Worm (Caenorhabditis elegans) whole organism, L4 larva: ENCODE results near the gene fbxa-99.

Experiments
- D1046.2 ChIP-seq: fragments of 200-800 bp; sonication (Bioruptor generic); IDR thresholded peaks from 2 replicates; pipeline ENCODE4 v1.3.6; 2022; ENCODE audit warnings: missing genetic modification characterization, missing compliant biosample characterization
- F26F4.8 ChIP-seq: fragments of 200-800 bp; sonication (Bioruptor generic); conservative IDR thresholded peaks from 2 replicates; pipeline ENCODE4 v1.3.6; 2022; ENCODE audit warnings: missing genetic modification characterization, missing compliant biosample characterization
- Y75B8A.6 ChIP-seq: fragments of 200-800 bp; sonication (Bioruptor generic); IDR thresholded peaks from 2 replicates; pipeline ENCODE4 v1.3.6; 2022; ENCODE audit warnings: missing genetic modification reagents, missing genetic modification characterization, missing compliant biosample characterization
- ZK337.2 ChIP-seq: fragments of 200-800 bp; sonication (Bioruptor generic); IDR thresholded peaks from 2 replicates; pipeline ENCODE4 v1.3.6; 2022; ENCODE audit warnings: missing genetic modification reagents, missing genetic modification characterization, missing compliant biosample characterization
- aha-1 ChIP-seq: fragments of 150-350 bp; peaks from one replicate; lab custom pipeline; 2014; ENCODE audit warnings: missing biosample characterization, missing genetic modification characterization
- ama-1 ChIP-seq: fragments of 150-350 bp; optimal IDR thresholded peaks from 2 replicates; lab custom pipeline; 2014; ENCODE audit warnings: inconsistent platforms, mixed read lengths
- arid-1 ChIP-seq: fragments of 200-800 bp; sonication (Bioruptor generic); conservative IDR thresholded peaks from 2 replicates; pipeline ENCODE4 v1.3.6; 2022; ENCODE audit warnings: missing genetic modification reagents, missing genetic modification characterization, missing compliant biosample characterization
- cey-2 ChIP-seq: sonication (generic microtip); optimal IDR thresholded peaks from 3 replicates; lab custom pipeline; 2017; ENCODE audit warnings: missing genetic modification characterization, mild to moderate bottlenecking, missing compliant biosample characterization, antibody characterized with exemption, borderline replicate concordance; ENCODE audit not compliant: insufficient read depth
- dmd-8 ChIP-seq: fragments of 200-800 bp; sonication (Bioruptor generic); IDR thresholded peaks from 2 replicates; pipeline ENCODE4 v1.3.6; 2022; ENCODE audit warnings: missing genetic modification characterization, missing compliant biosample characterization
- egl-27 ChIP-seq: sonication (generic microtip); optimal IDR thresholded peaks from 3 replicates; lab custom pipeline; 2017; ENCODE audit warnings: missing biosample characterization, missing genetic modification reagents, missing genetic modification characterization
- egl-43 ChIP-seq: fragments of 200-800 bp; sonication (Bioruptor generic); IDR thresholded peaks from 2 replicates; pipeline ENCODE4 v1.3.6; 2022; ENCODE audit warnings: missing genetic modification reagents, missing genetic modification characterization, missing compliant biosample characterization
- fkh-10 ChIP-seq: fragments of 150-350 bp; optimal IDR thresholded peaks from 2 replicates; lab custom pipeline; 2014; ENCODE audit warnings: missing biosample characterization, missing genetic modification reagents, missing genetic modification characterization
- fos-1 ChIP-seq: fragments of 150-350 bp; optimal IDR thresholded peaks from 2 replicates; lab custom pipeline; 2014; ENCODE audit warnings: missing biosample characterization, missing genetic modification characterization
- jun-1 ChIP-seq: fragments of 150-350 bp; optimal IDR thresholded peaks from 2 replicates; lab custom pipeline; 2014; ENCODE audit warnings: missing biosample characterization, missing genetic modification reagents, missing genetic modification characterization
- lim-7 ChIP-seq: fragments of 200-800 bp; sonication (Bioruptor generic); IDR thresholded peaks from 2 replicates; pipeline ENCODE4 v1.3.6; 2022; ENCODE audit warnings: missing genetic modification characterization, missing compliant biosample characterization
- lin-1 ChIP-seq: fragments of 200-800 bp; sonication (Bioruptor generic); IDR thresholded peaks from 2 replicates; pipeline ENCODE4 v1.3.6; 2022; ENCODE audit warnings: missing genetic modification reagents, missing genetic modification characterization, missing compliant biosample characterization
- lin-15B ChIP-seq: fragments of 150-350 bp; sonication (generic microtip); optimal IDR thresholded peaks from 3 replicates; lab custom pipeline; 2014; ENCODE audit warnings: missing biosample characterization, missing genetic modification characterization
- lin-38 ChIP-seq: fragments of 200-800 bp; sonication (Bioruptor generic); IDR thresholded peaks from 2 replicates; pipeline ENCODE4 v1.3.6; 2022; ENCODE audit warnings: missing genetic modification reagents, missing genetic modification characterization, missing compliant biosample characterization
- lir-3 ChIP-seq: sonication (generic microtip); optimal IDR thresholded peaks from 2 replicates; lab custom pipeline; 2016; ENCODE audit warnings: mild to moderate bottlenecking, missing genetic modification characterization, missing compliant biosample characterization
- lsy-2 ChIP-seq, 2 experiments: fragments of 150-350 bp in 1 of 2; sonication (generic microtip) in 1 of 2; optimal IDR thresholded peaks; 2 replicates each; lab custom pipeline; 2014 to 2017; ENCODE audit warnings: missing biosample characterization in 2 of 2, missing genetic modification characterization in 2 of 2
- madf-5 ChIP-seq, 2 experiments: fragments of 200-800 bp; sonication (Bioruptor generic); IDR thresholded peaks; 2 replicates each; pipeline ENCODE4 v1.3.6; 2022; ENCODE audit warnings: missing compliant biosample characterization in 2 of 2, missing genetic modification characterization in 2 of 2
- mdl-1 ChIP-seq, 2 experiments: fragments of 150-350 bp in 1 of 2; sonication (generic microtip) in 1 of 2; optimal IDR thresholded peaks; 2 replicates each; lab custom pipeline; 2014 to 2017; ENCODE audit warnings: missing biosample characterization in 2 of 2, missing genetic modification characterization in 2 of 2
- mes-2 ChIP-seq: sonication (generic microtip); optimal IDR thresholded peaks from 2 replicates; lab custom pipeline; 2016; ENCODE audit warnings: missing genotype, mild to moderate bottlenecking, missing genetic modification characterization, missing compliant biosample characterization; ENCODE audit not compliant: poor library complexity, severe bottlenecking
- nhr-25 ChIP-seq: sonication (generic microtip); optimal IDR thresholded peaks from 2 replicates; lab custom pipeline; 2017; ENCODE audit warnings: missing genetic modification characterization, mild to moderate bottlenecking, missing compliant biosample characterization, antibody characterized with exemption, moderate library complexity, borderline replicate concordance; ENCODE audit not compliant: insufficient read depth
- nhr-28 ChIP-seq: fragments of 150-350 bp; optimal IDR thresholded peaks from 2 replicates; lab custom pipeline; 2014; ENCODE audit warnings: missing biosample characterization, missing genetic modification characterization
- nhr-42 ChIP-seq: fragments of 200-800 bp; sonication (Bioruptor generic); IDR thresholded peaks from 2 replicates; pipeline ENCODE4 v1.3.6; 2022; ENCODE audit warnings: missing genetic modification characterization, missing compliant biosample characterization
- nhr-76 ChIP-seq: fragments of 150-350 bp; optimal IDR thresholded peaks from 2 replicates; lab custom pipeline; 2014; ENCODE audit warnings: missing biosample characterization, missing genetic modification characterization
- nhr-77 ChIP-seq: fragments of 150-350 bp; optimal IDR thresholded peaks from 2 replicates; lab custom pipeline; 2014; ENCODE audit warnings: missing biosample characterization, missing genetic modification characterization
- pqm-1 ChIP-seq: sonication (generic microtip); optimal IDR thresholded peaks from 2 replicates; lab custom pipeline; 2017; ENCODE audit warnings: missing biosample characterization, missing genetic modification characterization
- rbr-2 ChIP-seq: sonication (generic microtip); optimal IDR thresholded peaks from 2 replicates; lab custom pipeline; 2016; ENCODE audit warnings: missing genotype, missing genetic modification characterization, missing compliant biosample characterization
- spr-1 ChIP-seq: sonication (generic microtip); optimal IDR thresholded peaks from 2 replicates; lab custom pipeline; 2016; ENCODE audit warnings: mild to moderate bottlenecking, missing genetic modification characterization, missing compliant biosample characterization
- tag-97 ChIP-seq: fragments of 200-800 bp; sonication (Bioruptor generic); IDR thresholded peaks from 2 replicates; pipeline ENCODE4 v1.3.6; 2022; ENCODE audit warnings: missing genetic modification characterization, missing compliant biosample characterization
- tra-1 ChIP-seq: fragments of 200-800 bp; sonication (Bioruptor generic); IDR thresholded peaks from 2 replicates; pipeline ENCODE4 v1.3.6; 2022; ENCODE audit warnings: missing genetic modification reagents, missing genetic modification characterization, missing compliant biosample characterization
- unc-39 ChIP-seq: sonication (generic microtip); optimal IDR thresholded peaks from 2 replicates; lab custom pipeline; 2017; ENCODE audit warnings: missing biosample characterization, missing genetic modification characterization
- unc-62 ChIP-seq, 3 experiments: fragments of 150-350 bp in 1 of 3; sonication (generic microtip); optimal IDR thresholded peaks in 2 of 3; peaks in 1 of 3; 1 replicate in 1 of 3; 2 replicates in 2 of 3; lab custom pipeline; 2014 to 2017; ENCODE audit warnings: missing biosample characterization in 3 of 3, missing genetic modification characterization in 3 of 3, missing genetic modification reagents in 3 of 3, missing genotype in 1 of 3
- zfp-3 ChIP-seq: fragments of 200-800 bp; sonication (Bioruptor generic); conservative IDR thresholded peaks from 2 replicates; pipeline ENCODE4 v1.3.6; 2022; ENCODE audit warnings: missing genetic modification reagents, missing genetic modification characterization, missing compliant biosample characterization
- zip-2 ChIP-seq: fragments of 150-350 bp; optimal IDR thresholded peaks from 2 replicates; lab custom pipeline; 2014; ENCODE audit warnings: missing biosample characterization, missing genetic modification characterization
- ztf-11 ChIP-seq: fragments of 150-350 bp; optimal IDR thresholded peaks from 2 replicates; lab custom pipeline; 2014; ENCODE audit warnings: missing biosample characterization, missing genetic modification characterization

The fbxa-99 gene

DNA sequence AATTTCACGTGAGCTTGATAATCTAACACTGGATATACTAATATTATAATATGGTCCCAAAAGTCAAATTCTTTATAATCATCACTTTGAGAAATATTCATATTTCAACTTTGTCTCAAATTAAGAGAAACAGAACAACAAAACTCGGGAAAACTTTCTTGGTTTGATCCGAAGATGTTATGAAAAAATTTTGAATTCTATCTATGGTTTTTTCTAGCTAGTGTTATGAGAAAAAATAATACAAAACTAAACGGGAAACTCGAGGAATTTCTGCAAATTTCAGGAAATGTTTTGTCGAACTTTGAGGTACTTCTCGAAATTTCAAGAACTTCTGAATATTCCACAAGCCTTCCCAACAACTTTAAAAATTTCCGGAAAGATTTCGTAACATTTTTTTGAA is 31.8 kb downstream of the fbxa-99 start, which contains the start of gene srw-59:
Gene srw-59, minus strand, starts transcription at position 101 of the 400 bp plus-strand sequence.
- TF ChIP-seq lim-7 (GFP tag; lab: Robert Waterston, UW) (no peak), arid-1 (no peak), egl-27 (tag; lab: Kevin White, UChicago) (no peak), madf-5 (GFP tag; IDR thresholded peaks at IDR 0.05; lab: Robert Waterston, UW) (no peak), cey-2 (tag; lab: Kevin White, UChicago) (no peak), egl-43 (GFP tag; lab: Robert Waterston, UW) (no peak), D1046.2 (GFP tag; lab: Robert Waterston, UW) (no peak), unc-62 (GFP tag; optimal IDR thresholded peaks at IDR 0.05 in 1 of 2; lab: Kevin White, UChicago) (no peak), unc-62 (tag; optimal IDR thresholded peaks at IDR 0.05; lab: Kevin White, UChicago) (no peak), mes-2 (tag; lab: Kevin White, UChicago) (no peak), fkh-10 (no peak)

DNA sequence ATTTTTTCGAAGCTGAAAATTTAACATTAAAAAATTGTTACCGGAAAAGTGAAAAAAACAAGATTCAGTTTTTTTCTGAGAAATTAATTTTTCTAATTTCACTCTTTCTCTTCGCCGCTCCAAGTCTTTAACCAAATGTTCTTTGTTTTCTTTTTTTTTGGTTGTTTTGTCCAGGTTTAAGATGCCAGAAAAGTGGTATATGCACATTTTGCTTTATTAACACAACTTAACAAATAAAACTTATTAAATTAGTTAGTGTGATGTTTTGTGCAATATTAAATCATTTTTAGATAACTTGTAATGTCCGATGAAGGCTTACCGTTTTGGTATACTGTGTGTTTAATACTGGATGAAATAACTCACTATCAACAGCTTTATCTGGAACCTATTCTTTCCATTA is 39.5 kb downstream of the fbxa-99 start, which contains the start of gene srw-53:
Gene srw-53, plus strand, starts transcription at position 301 of the 400 bp plus-strand sequence.
- TF ChIP-seq fos-1: no peak
- no peak for TF ChIP-seq cey-2 (tag; lab: Kevin White, UChicago)
- no peak for TF ChIP-seq lin-15B (tag; lab: Kevin White, UChicago)
- no peak for TF ChIP-seq zip-2 (tag; lab: Kevin White, UChicago)
- no peak for TF ChIP-seq ama-1 (lab: Kevin White, UChicago)
- no peak for TF ChIP-seq ZK337.2 (GFP tag; lab: Robert Waterston, UW)
- TF ChIP-seq D1046.2 (GFP tag; lab: Robert Waterston, UW): no peak
- TF ChIP-seq madf-5 (GFP tag; IDR thresholded peaks at IDR 0.05; lab: Robert Waterston, UW): no peak
- TF ChIP-seq lsy-2 (tag; optimal IDR thresholded peaks at IDR 0.05; lab: Kevin White, UChicago): no peak
- TF ChIP-seq rbr-2 (tag; lab: Kevin White, UChicago): no peak
- no peak for TF ChIP-seq nhr-42
- no peak for TF ChIP-seq unc-39 (tag; lab: Kevin White, UChicago)
- TF ChIP-seq F26F4.8: no peak
- TF ChIP-seq ztf-11: no peak
- no peak for TF ChIP-seq lir-3
- TF ChIP-seq dmd-8: no peak
- no peak for TF ChIP-seq mdl-1 (tag; optimal IDR thresholded peaks at IDR 0.05; lab: Kevin White, UChicago)
- TF ChIP-seq nhr-28 (tag; lab: Kevin White, UChicago): no peak
- no peak for TF ChIP-seq nhr-76 (tag; lab: Kevin White, UChicago)
- TF ChIP-seq Y75B8A.6: no peak

- no peak for TF ChIP-seq tag-97 (GFP tag; lab: Robert Waterston, UW)
- TF ChIP-seq unc-62 (GFP tag; optimal IDR thresholded peaks at IDR 0.05 in 1 of 2; lab: Kevin White, UChicago): peak in 1 of 2 experiments; percentile 66
- TF ChIP-seq unc-62 (tag; optimal IDR thresholded peaks at IDR 0.05; lab: Kevin White, UChicago): no peak
Observed at ce11 chrV:15940254-15940653, 42.4 kb downstream of the fbxa-99 start, which contains the start of gene srw-55. TSS of gene srw-55 (minus strand) at chrV:15940354.

- no peak for TF ChIP-seq aha-1 (tag; lab: Kevin White, UChicago)
- TF ChIP-seq nhr-25: no peak
- no peak for TF ChIP-seq nhr-77 (tag; lab: Kevin White, UChicago)
- TF ChIP-seq lin-38 (GFP tag; lab: Robert Waterston, UW): no peak
- no peak for TF ChIP-seq pqm-1
- no peak for TF ChIP-seq spr-1
- no peak for TF ChIP-seq jun-1 (tag; lab: Kevin White, UChicago)
- no peak for TF ChIP-seq tra-1 (GFP tag; lab: Robert Waterston, UW)
- no peak for TF ChIP-seq zfp-3 (GFP tag; lab: Robert Waterston, UW)
- TF ChIP-seq lin-1 (GFP tag; lab: Robert Waterston, UW): no peak
- TF ChIP-seq, all 104 proteins: peak for 0
Observed at ce11 chrV:15932390-15932789, 50.3 kb downstream of the fbxa-99 start, which contains the start of gene srw-26. TSS of gene srw-26 (minus strand) at chrV:15932490.
